Worm (Caenorhabditis elegans) whole organism, L3 larva: ENCODE data around the gene ins-9.

ENCODE experiments used
- R02D3.7 ChIP-seq: fragments of 150-350 bp; optimal IDR thresholded peaks from 2 replicates; lab custom pipeline; 2014; ENCODE audit warnings: missing biosample characterization, missing genetic modification characterization
- ZK546.5 ChIP-seq: sonication (generic microtip); optimal IDR thresholded peaks from 2 replicates; lab custom pipeline; 2017; ENCODE audit warnings: missing biosample characterization, missing genetic modification characterization
- ceh-16 ChIP-seq: sonication (generic microtip); optimal IDR thresholded peaks from 2 replicates; lab custom pipeline; 2017; ENCODE audit warnings: missing biosample characterization, missing genetic modification characterization
- ceh-28 ChIP-seq: fragments of 150-350 bp; optimal IDR thresholded peaks from 2 replicates; lab custom pipeline; 2014; ENCODE audit warnings: missing biosample characterization, missing genetic modification reagents, missing genetic modification characterization
- ceh-82 ChIP-seq: fragments of 150-350 bp; optimal IDR thresholded peaks from 2 replicates; lab custom pipeline; 2014; ENCODE audit warnings: missing biosample characterization, missing genetic modification characterization
- ceh-9 ChIP-seq: sonication (generic microtip); optimal IDR thresholded peaks from 2 replicates; lab custom pipeline; 2018; ENCODE audit warnings: missing biosample characterization, missing genetic modification characterization
- egl-27 ChIP-seq: sonication (generic microtip); optimal IDR thresholded peaks from 4 replicates; lab custom pipeline; 2017; ENCODE audit warnings: missing biosample characterization, missing genetic modification reagents, missing genetic modification characterization
- egl-5 ChIP-seq: fragments of 150-350 bp; optimal IDR thresholded peaks from 2 replicates; lab custom pipeline; 2017; ENCODE audit warnings: missing biosample characterization, missing genetic modification reagents, missing genetic modification characterization, inconsistent platforms
- elt-1 ChIP-seq: fragments of 150-350 bp; optimal IDR thresholded peaks from 2 replicates; lab custom pipeline; 2014; ENCODE audit warnings: missing biosample characterization, missing genetic modification characterization
- elt-2 ChIP-seq: sonication (generic microtip); optimal IDR thresholded peaks from 2 replicates; lab custom pipeline; 2016; ENCODE audit warnings: missing genetic modification reagents, mild to moderate bottlenecking, missing genetic modification characterization, missing compliant biosample characterization
- elt-3 ChIP-seq, 3 experiments: fragments of 150-350 bp in 1 of 3; sonication (generic microtip) in 2 of 3; optimal IDR thresholded peaks; 2 replicates in 2 of 3; 4 replicates in 1 of 3; lab custom pipeline; 2014 to 2017; ENCODE audit warnings: missing biosample characterization in 3 of 3, missing genetic modification characterization in 3 of 3
- eor-1 ChIP-seq, 2 experiments: fragments of 150-350 bp; optimal IDR thresholded peaks; 2 replicates each; lab custom pipeline; 2014 to 2018; ENCODE audit warnings: missing biosample characterization in 2 of 2, missing genetic modification characterization in 2 of 2
- fkh-10 ChIP-seq: sonication (generic microtip); optimal IDR thresholded peaks from 2 replicates; lab custom pipeline; 2017; ENCODE audit warnings: missing biosample characterization, missing genetic modification reagents, missing genetic modification characterization
- fkh-2 ChIP-seq: fragments of 150-350 bp; optimal IDR thresholded peaks from 2 replicates; lab custom pipeline; 2014; ENCODE audit warnings: missing biosample characterization, missing genetic modification reagents, missing genetic modification characterization
- fos-1 ChIP-seq: fragments of 150-350 bp; optimal IDR thresholded peaks from 2 replicates; lab custom pipeline; 2014; ENCODE audit warnings: missing biosample characterization, missing genetic modification characterization
- hmg-11 ChIP-seq: sonication (generic microtip); optimal IDR thresholded peaks from 2 replicates; lab custom pipeline; 2016; ENCODE audit warnings: missing genetic modification characterization, missing compliant biosample characterization
- jun-1 ChIP-seq: fragments of 150-350 bp; optimal IDR thresholded peaks from 2 replicates; lab custom pipeline; 2014; ENCODE audit warnings: missing biosample characterization, missing genetic modification reagents, missing genetic modification characterization
- lin-15B ChIP-seq: fragments of 150-350 bp; optimal IDR thresholded peaks from 2 replicates; lab custom pipeline; 2014; ENCODE audit warnings: missing biosample characterization, missing genetic modification characterization
- lin-39 ChIP-seq: fragments of 150-350 bp; optimal IDR thresholded peaks from 2 replicates; lab custom pipeline; 2018; ENCODE audit warnings: missing biosample characterization, missing genetic modification reagents, missing genetic modification characterization
- lsy-12 ChIP-seq: sonication (generic microtip); optimal IDR thresholded peaks from 2 replicates; lab custom pipeline; 2016; ENCODE audit warnings: mild to moderate bottlenecking, missing genetic modification characterization, missing compliant biosample characterization
- mdl-1 ChIP-seq: fragments of 150-350 bp; optimal IDR thresholded peaks from 2 replicates; lab custom pipeline; 2014; ENCODE audit warnings: missing biosample characterization, missing genetic modification characterization
- mml-1 ChIP-seq: fragments of 150-350 bp; sonication (generic microtip); optimal IDR thresholded peaks from 3 replicates; lab custom pipeline; 2014; ENCODE audit warnings: missing biosample characterization, missing genetic modification characterization
- nfya-1 ChIP-seq: sonication (generic microtip); optimal IDR thresholded peaks from 2 replicates; lab custom pipeline; 2017; ENCODE audit warnings: missing genetic modification characterization, mild to moderate bottlenecking, missing compliant biosample characterization, antibody characterized with exemption, moderate library complexity; ENCODE audit not compliant: insufficient read depth
- nhr-23 ChIP-seq: fragments of 150-350 bp; optimal IDR thresholded peaks from 2 replicates; lab custom pipeline; 2014; ENCODE audit warnings: missing biosample characterization, missing genetic modification reagents, missing genetic modification characterization
- nhr-237 ChIP-seq: fragments of 150-350 bp; optimal IDR thresholded peaks from 2 replicates; lab custom pipeline; 2014; ENCODE audit warnings: missing biosample characterization, missing genetic modification characterization
- nhr-43 ChIP-seq: sonication (generic microtip); optimal IDR thresholded peaks from 2 replicates; lab custom pipeline; 2016; ENCODE audit warnings: mild to moderate bottlenecking, missing genetic modification characterization, missing compliant biosample characterization; ENCODE audit not compliant: poor library complexity, severe bottlenecking
- nhr-67 ChIP-seq: fragments of 150-350 bp; optimal IDR thresholded peaks from 2 replicates; lab custom pipeline; 2014; ENCODE audit warnings: missing biosample characterization, missing genetic modification characterization
- pha-4 ChIP-seq: fragments of 150-350 bp; optimal IDR thresholded peaks from 2 replicates; lab custom pipeline; 2014; ENCODE audit warnings: missing biosample characterization, missing genetic modification reagents, missing genetic modification characterization
- sea-2 ChIP-seq: fragments of 150-350 bp; sonication (generic microtip); optimal IDR thresholded peaks from 4 replicates; lab custom pipeline; 2014; ENCODE audit warnings: missing biosample characterization, missing genetic modification reagents, missing genetic modification characterization
- skn-1 ChIP-seq: fragments of 150-350 bp; optimal IDR thresholded peaks from 2 replicates; lab custom pipeline; 2014; ENCODE audit warnings: missing biosample characterization, missing genetic modification characterization
- snpc-4 ChIP-seq: fragments of 150-350 bp; optimal IDR thresholded peaks from 2 replicates; lab custom pipeline; 2014; ENCODE audit warnings: missing biosample characterization, missing genetic modification characterization
- unc-39 ChIP-seq: sonication (generic microtip); optimal IDR thresholded peaks from 4 replicates; lab custom pipeline; 2017; ENCODE audit warnings: missing biosample characterization, missing genetic modification characterization
- unc-62 ChIP-seq: fragments of 150-350 bp; sonication (generic microtip); optimal IDR thresholded peaks from 4 replicates; lab custom pipeline; 2014; ENCODE audit warnings: missing biosample characterization, missing genetic modification reagents, missing genetic modification characterization
- ztf-11 ChIP-seq: fragments of 150-350 bp; optimal IDR thresholded peaks from 2 replicates; lab custom pipeline; 2014; ENCODE audit warnings: missing biosample characterization, missing genetic modification characterization
- ztf-4 ChIP-seq: fragments of 150-350 bp; optimal IDR thresholded peaks from 2 replicates; lab custom pipeline; 2014; ENCODE audit warnings: missing biosample characterization, missing genetic modification characterization

ins-9 gene

ce11 chrX:8874748-8875147, 8.3 kb upstream of the ins-9 start, which contains the start of gene C06E2.1:
TSS of gene C06E2.1 (minus strand) at chrX:8874848.
- TF ChIP-seq mml-1 (tag; lab: Kevin White, UChicago), result no peak
- TF ChIP-seq egl-27 (tag; lab: Kevin White, UChicago), result no peak
- TF ChIP-seq elt-1 (tag; lab: Kevin White, UChicago), result no peak
- TF ChIP-seq ceh-9 (tag; lab: Kevin White, UChicago), result no peak
- TF ChIP-seq ztf-11 (tag; lab: Kevin White, UChicago), result no peak
- TF ChIP-seq lsy-12 (tag; lab: Kevin White, UChicago), result no peak
- TF ChIP-seq sea-2, result no peak
- TF ChIP-seq skn-1 (tag; lab: Kevin White, UChicago), result no peak
- TF ChIP-seq ceh-16 (tag; lab: Kevin White, UChicago), result no peak
- TF ChIP-seq unc-39 (tag; lab: Kevin White, UChicago), result no peak

- TF ChIP-seq elt-3 (tag; optimal IDR thresholded peaks at IDR 0.05; lab: Kevin White, UChicago) (no peak), ZK546.5 (tag; lab: Kevin White, UChicago) (no peak), lin-39 (tag; lab: Kevin White, UChicago) (peak; percentile 31), nhr-237 (tag; lab: Kevin White, UChicago) (no peak), snpc-4 (tag; lab: Kevin White, UChicago) (no peak), nfya-1 (tag; lab: Kevin White, UChicago) (peak; percentile 58), lin-15B (peak; percentile 32), elt-1 (tag; lab: Kevin White, UChicago) (no peak), unc-62 (GFP tag; lab: Kevin White, UChicago) (no peak), ceh-28 (no peak), elt-2 (tag; lab: Kevin White, UChicago) (no peak), unc-39 (tag; lab: Kevin White, UChicago) (no peak)
Measured at ce11 chrX:8869112-8869675, 2.7 kb upstream of the ins-9 start, which contains the start of the genes ubc-22 and ubc-21. TSS of gene ubc-22 (minus strand) at chrX:8869162. TSS of gene ubc-21 (plus strand) at chrX:8869625.

ce11 chrX:8860958-8861357, 5.5 kb downstream of the ins-9 start, which contains the start of gene C06E2.9:
TSS of gene C06E2.9 (plus strand) at chrX:8861258.
- no peak for TF ChIP-seq nhr-237 (tag; lab: Kevin White, UChicago)
- peak; percentile 9 for TF ChIP-seq elt-1 (tag; lab: Kevin White, UChicago)

- TF ChIP-seq pha-4 (tag; lab: Kevin White, UChicago) (peak; percentile 15), egl-27 (tag; lab: Kevin White, UChicago) (no peak)
Measured at ce11 chrX:8859538-8859937, 6.9 kb downstream of the ins-9 start.

ce11 chrX:8857904-8858612, 8.4 kb downstream of the ins-9 start, which contains the start of gene C06E2.5:
TSS of gene C06E2.5 (minus strand) at chrX:8857954.
- no peak for TF ChIP-seq fos-1 (tag; lab: Kevin White, UChicago)
- peak; percentile 95 for TF ChIP-seq elt-1 (tag; lab: Kevin White, UChicago)
- no peak for TF ChIP-seq mdl-1
- no peak for TF ChIP-seq egl-5
- peak; percentile 16 for TF ChIP-seq nhr-23 (tag; lab: Kevin White, UChicago)
- TF ChIP-seq R02D3.7 (tag; lab: Kevin White, UChicago), result no peak

- no peak for TF ChIP-seq fkh-10 (GFP tag; lab: Kevin White, UChicago)
- no peak for TF ChIP-seq unc-62 (GFP tag; lab: Kevin White, UChicago)
- TF ChIP-seq lin-15B, result no peak
- TF ChIP-seq ceh-9 (tag; lab: Kevin White, UChicago), result no peak
Measured at ce11 chrX:8854409-8854808, 12.1 kb downstream of the ins-9 start.

- TF ChIP-seq ceh-28, result no peak
- TF ChIP-seq lin-39 (tag; lab: Kevin White, UChicago), result no peak
- no peak for TF ChIP-seq ztf-4
- TF ChIP-seq elt-1 (tag; lab: Kevin White, UChicago), result no peak
- no peak for TF ChIP-seq jun-1 (tag; lab: Kevin White, UChicago)
- no peak for TF ChIP-seq lin-15B
- TF ChIP-seq nhr-43 (tag; lab: Kevin White, UChicago), result no peak
- no peak for TF ChIP-seq nhr-67 (tag; lab: Kevin White, UChicago)
- TF ChIP-seq elt-3 (tag; optimal IDR thresholded peaks at IDR 0.05; lab: Kevin White, UChicago), result no peak
- TF ChIP-seq fkh-2 (tag; lab: Kevin White, UChicago), result no peak
- TF ChIP-seq fkh-10 (GFP tag; lab: Kevin White, UChicago), result no peak
- no peak for TF ChIP-seq nhr-237 (tag; lab: Kevin White, UChicago)
- TF ChIP-seq egl-27 (tag; lab: Kevin White, UChicago), result no peak
- TF ChIP-seq ceh-82 (tag; lab: Kevin White, UChicago), result no peak
- TF ChIP-seq eor-1 (tag; optimal IDR thresholded peaks at IDR 0.05; lab: Kevin White, UChicago), result no peak
- TF ChIP-seq hmg-11, result no peak
- TF ChIP-seq pha-4 (tag; lab: Kevin White, UChicago), result no peak
- no peak for TF ChIP-seq fos-1 (tag; lab: Kevin White, UChicago)
- no peak for TF ChIP-seq ztf-11 (tag; lab: Kevin White, UChicago)
- TF ChIP-seq, all 47 proteins: peak for 0
Measured at ce11 chrX:8853524-8853923, 12.9 kb downstream of the ins-9 start, which contains the start of gene sprp-4. TSS of gene sprp-4 (minus strand) at chrX:8853624.
